Worm (Caenorhabditis elegans): Measurements from ENCODE around the gene F59E11.2.

- TF ChIP-seq aptf-3 (GFP tag; IDR thresholded peaks at IDR 0.05): no peak
- TF ChIP-seq nhr-90 (tag; optimal IDR thresholded peaks at IDR 0.05): no peak
- no peak for TF ChIP-seq pbrm-1 (GFP tag; IDR thresholded peaks at IDR 0.05)
- no peak for TF ChIP-seq lsy-27 (tag; optimal IDR thresholded peaks at IDR 0.05; ENCODE audit: borderline replicate concordance, insufficient read depth)
- TF ChIP-seq lin-54 (GFP tag; optimal IDR thresholded peaks at IDR 0.05): no peak
- TF ChIP-seq pha-4 (tag; optimal IDR thresholded peaks at IDR 0.05): no peak
- no peak for TF ChIP-seq dpl-1 (GFP tag; optimal IDR thresholded peaks at IDR 0.05)
- TF ChIP-seq mxl-1 (tag; optimal IDR thresholded peaks at IDR 0.05): no peak
- TF ChIP-seq lin-26 (GFP tag; IDR thresholded peaks at IDR 0.05): no peak
- TF ChIP-seq ama-1 (optimal IDR thresholded peaks at IDR 0.05): no peak
- no peak for TF ChIP-seq ama-1 (GFP tag; optimal IDR thresholded peaks at IDR 0.05)
- TF ChIP-seq lin-35 (GFP tag; optimal IDR thresholded peaks at IDR 0.05): no peak
- no peak for TF ChIP-seq ZK185.1 (tag; optimal IDR thresholded peaks at IDR 0.05; ENCODE audit: poor library complexity, severe bottlenecking)
- TF ChIP-seq lir-1 (GFP tag; conservative IDR thresholded peaks at IDR 0.05): no peak
- TF ChIP-seq B0336.3 (GFP tag; IDR thresholded peaks at IDR 0.05): no peak
Observed at ce11 chrV:8990194-8990649, 11.1 kb upstream of the F59E11.2 start, which contains the start of gene F59E11.7.

All from whole organism, young adult.